Fruit fly (Drosophila melanogaster): ENCODE measurements around the gene RpL26.

Gene RpL26

dm6 chr3L:18898086-18898470 is 597 bp upstream of the RpL26 start, which contains the start of gene CG3902 (continued):
- no peak for TF ChIP-seq CG30431 (GFP tag; optimal IDR thresholded peaks at IDR 0.05)
- TF ChIP-seq CG3281 (GFP tag; optimal IDR thresholded peaks at IDR 0.05), result peak; percentile 16
- TF ChIP-seq CG10147 (GFP tag; optimal IDR thresholded peaks at IDR 0.05), result peak; percentile 18
- TF ChIP-seq slbo (GFP tag; IDR thresholded peaks at IDR 0.05), result peak; percentile 47
- TF ChIP-seq bab2 (GFP tag; optimal IDR thresholded peaks at IDR 0.05), result no peak
- peak; percentile 9 for TF ChIP-seq YL-1 (GFP tag; optimal IDR thresholded peaks at IDR 0.05)
- 0 out of 2 replicates have a peak, but pooled peaks have one; percentile 28 for TF ChIP-seq CG11247 (GFP tag; IDR thresholded peaks at IDR 0.05)
- no peak for TF ChIP-seq BEAF-32 (GFP tag; optimal IDR thresholded peaks at IDR 0.05)
- peak; percentile 68 for TF ChIP-seq caup (GFP tag; optimal IDR thresholded peaks at IDR 0.05; ENCODE audit: severe bottlenecking)
- TF ChIP-seq otp (GFP tag; IDR thresholded peaks at IDR 0.05), result no peak
- no peak for TF ChIP-seq CG17361 (GFP tag; IDR thresholded peaks at IDR 0.05)
- TF ChIP-seq jigr1 (GFP tag; IDR thresholded peaks at IDR 0.05), result no peak
- TF ChIP-seq CrebB (tag; optimal IDR thresholded peaks at IDR 0.05), result peak; percentile 27
- TF ChIP-seq wdn (GFP tag; IDR thresholded peaks at IDR 0.05), result no peak
- TF ChIP-seq CG13296 (GFP tag; optimal IDR thresholded peaks at IDR 0.05), result peak; percentile 47
- TF ChIP-seq rib (GFP tag; IDR thresholded peaks at IDR 0.05), result peak; percentile 61; the same call in 1 of the 2 replicates
- TF ChIP-seq E2f2 (GFP tag; IDR thresholded peaks at IDR 0.05), result peak; percentile 12; the same call in 1 of the 2 replicates
- TF ChIP-seq ssp (GFP tag; IDR thresholded peaks at IDR 0.05), result no peak
- TF ChIP-seq CG4707 (GFP tag; optimal IDR thresholded peaks at IDR 0.05), result peak; percentile 7
- peak; percentile 7 for TF ChIP-seq CG33213 (GFP tag; optimal IDR thresholded peaks at IDR 0.05)
- TF ChIP-seq dati (GFP tag; IDR thresholded peaks at IDR 0.05), result no peak
- 0 out of 3 replicates have a peak, but pooled peaks have one; percentile 56 for TF ChIP-seq mld (GFP tag; IDR thresholded peaks at IDR 0.05; ENCODE audit: partially characterized antibody)
- TF ChIP-seq chinmo (GFP tag; IDR thresholded peaks at IDR 0.05; ENCODE audit: partially characterized antibody), result peak; percentile 89; the same call in 2 of the 4 replicates
- TF ChIP-seq CG11696 (GFP tag; IDR thresholded peaks at IDR 0.05), result no peak
- peak; percentile 12 for TF ChIP-seq mirr (GFP tag; optimal IDR thresholded peaks at IDR 0.05)
- TF ChIP-seq Bgb (GFP tag; IDR thresholded peaks at IDR 0.05; ENCODE audit: partially characterized antibody), result peak; percentile 59; the same call in 1 of the 2 replicates
- TF ChIP-seq gem (tag; optimal IDR thresholded peaks at IDR 0.05), result no peak
- peak; percentile 24 for TF ChIP-seq her (GFP tag; optimal IDR thresholded peaks at IDR 0.05)
- no peak for TF ChIP-seq HLHmδ (GFP tag; optimal IDR thresholded peaks at IDR 0.05)
- peak; percentile 28; the same call in 1 of the 2 replicates for TF ChIP-seq CG42726 (GFP tag; IDR thresholded peaks at IDR 0.05; ENCODE audit: partially characterized antibody)
- TF ChIP-seq CG32532 (GFP tag; IDR thresholded peaks at IDR 0.05), result peak; percentile 48; the same call in 1 of the 2 replicates
- TF ChIP-seq CG10462 (GFP tag; optimal IDR thresholded peaks at IDR 0.05), result no peak
- peak; percentile 67 for TF ChIP-seq CG5953 (GFP tag; IDR thresholded peaks at IDR 0.05)
- TF ChIP-seq cad (GFP tag; optimal IDR thresholded peaks at IDR 0.05), result no peak
- peak; percentile 48 for TF ChIP-seq CTCF (GFP tag; optimal IDR thresholded peaks at IDR 0.05)
- TF ChIP-seq NfI (GFP tag; optimal IDR thresholded peaks at IDR 0.05), result peak; percentile 3
- TF ChIP-seq CG3163 (GFP tag; optimal IDR thresholded peaks at IDR 0.05), result no peak
- peak; percentile 13; the same call in 1 of the 2 replicates for TF ChIP-seq stc (GFP tag; IDR thresholded peaks at IDR 0.05)
- TF ChIP-seq CG30403 (GFP tag; optimal IDR thresholded peaks at IDR 0.05), result no peak
- TF ChIP-seq B-H2 (GFP tag; optimal IDR thresholded peaks at IDR 0.05), result peak; percentile 71
- peak; percentile 83; the same call in 2 of the 3 replicates for TF ChIP-seq ci (GFP tag; IDR thresholded peaks at IDR 0.05)
- no peak for TF ChIP-seq CG10209 (GFP tag; optimal IDR thresholded peaks at IDR 0.05)

dm6 chr3L:18901411-18901810 is 2.7 kb downstream of the RpL26 start, which contains the start of the genes arx and CG6843:
arx (minus strand) TSS chr3L:18901554.
CG6843 (plus strand) TSS chr3L:18901594.
- peak in 1 of 2 experiments; percentile 35 for TF ChIP-seq crp (GFP tag; optimal IDR thresholded peaks at IDR 0.05)
- peak; percentile 66 for TF ChIP-seq Dp (GFP tag; optimal IDR thresholded peaks at IDR 0.05)
- peak; percentile 79 for TF ChIP-seq hb (GFP tag; IDR thresholded peaks at IDR 0.05; ENCODE audit: partially characterized antibody)
- TF ChIP-seq CG34224 (GFP tag; IDR thresholded peaks at IDR 0.05; ENCODE audit: partially characterized antibody), result peak; percentile 95
- TF ChIP-seq CG14860 (GFP tag; IDR thresholded peaks at IDR 0.05; ENCODE audit: partially characterized antibody), result peak; percentile 79
- TF ChIP-seq psq (GFP tag; optimal IDR thresholded peaks at IDR 0.05), result peak; percentile 39
- no peak for TF ChIP-seq ftz-f1 (GFP tag; optimal IDR thresholded peaks at IDR 0.05)
- TF ChIP-seq CG10654 (GFP tag; optimal IDR thresholded peaks at IDR 0.05), result no peak
- TF ChIP-seq chinmo (GFP tag; IDR thresholded peaks at IDR 0.05; ENCODE audit: partially characterized antibody), result peak; percentile 96
- peak; percentile 88 for TF ChIP-seq vnd (GFP tag; IDR thresholded peaks at IDR 0.05; ENCODE audit: partially characterized antibody)
- TF ChIP-seq CG17186 (GFP tag; optimal IDR thresholded peaks at IDR 0.05), result peak; percentile 64
- TF ChIP-seq HLHmδ (GFP tag; optimal IDR thresholded peaks at IDR 0.05), result no peak
